Worm (Caenorhabditis elegans): ENCODE results near the gene che-10.

DNA sequence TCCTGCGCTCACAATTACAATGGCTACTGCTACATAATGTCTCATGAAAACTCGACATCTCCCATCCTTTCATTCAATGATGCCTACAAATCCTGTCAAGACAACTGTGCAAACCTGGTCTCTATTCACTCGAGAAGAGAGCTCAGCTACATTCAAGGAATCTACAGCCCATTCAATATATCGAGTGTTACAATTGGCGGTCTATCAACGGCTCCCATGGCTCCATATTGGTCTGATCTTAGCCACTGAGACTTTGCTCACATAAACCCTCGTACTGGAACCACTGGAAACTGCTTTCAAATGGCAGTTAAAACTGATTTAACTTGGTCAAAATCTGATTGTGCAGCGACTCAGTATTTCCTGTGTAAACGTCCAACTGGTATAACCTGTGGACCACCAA, 37.3 kb upstream of the che-10 start, which contains the start of gene T05A7.3:
- TF ChIP-seq lin-13 (tag; optimal IDR thresholded peaks at IDR 0.05) = no peak
- no peak for TF ChIP-seq mep-1 (tag; optimal IDR thresholded peaks at IDR 0.05)
- TF ChIP-seq ces-1 (GFP tag; optimal IDR thresholded peaks at IDR 0.05) = no peak
- no peak for TF ChIP-seq pha-4 (tag; optimal IDR thresholded peaks at IDR 0.05)
- TF ChIP-seq blmp-1 (tag; optimal IDR thresholded peaks at IDR 0.05) = no peak
- no peak for TF ChIP-seq elt-3 (tag; optimal IDR thresholded peaks at IDR 0.05)
- no peak for TF ChIP-seq unc-62 (GFP tag; optimal IDR thresholded peaks at IDR 0.05)
- no peak for TF ChIP-seq nhr-12 (tag; optimal IDR thresholded peaks at IDR 0.05)
- TF ChIP-seq nhr-237 (tag; optimal IDR thresholded peaks at IDR 0.05) = no peak
- TF ChIP-seq unc-39 (tag; optimal IDR thresholded peaks at IDR 0.05) = no peak
